Worm (Caenorhabditis elegans): ENCODE data around the gene sru-4.

sru-4 gene

ce11 chrIV:9536124-9536523, 37.9 kb downstream of the sru-4 start:
- no peak for TF ChIP-seq nhr-12 (tag; optimal IDR thresholded peaks at IDR 0.05)
- no peak for TF ChIP-seq lin-13 (GFP tag; optimal IDR thresholded peaks at IDR 0.05)
- no peak for TF ChIP-seq egl-27 (tag; optimal IDR thresholded peaks at IDR 0.05)
- no peak for TF ChIP-seq dmd-4 (tag; optimal IDR thresholded peaks at IDR 0.05)
- TF ChIP-seq sma-9 (GFP tag; optimal IDR thresholded peaks at IDR 0.05): peak; percentile 24
- no peak for TF ChIP-seq sma-9 (tag; optimal IDR thresholded peaks at IDR 0.05)
- no peak for TF ChIP-seq ceh-82 (tag; optimal IDR thresholded peaks at IDR 0.05)
- TF ChIP-seq crh-2 (tag; optimal IDR thresholded peaks at IDR 0.05): no peak
- no peak for TF ChIP-seq fos-1 (tag; optimal IDR thresholded peaks at IDR 0.05)
- TF ChIP-seq ZK546.5 (tag; optimal IDR thresholded peaks at IDR 0.05): no peak

DNA sequence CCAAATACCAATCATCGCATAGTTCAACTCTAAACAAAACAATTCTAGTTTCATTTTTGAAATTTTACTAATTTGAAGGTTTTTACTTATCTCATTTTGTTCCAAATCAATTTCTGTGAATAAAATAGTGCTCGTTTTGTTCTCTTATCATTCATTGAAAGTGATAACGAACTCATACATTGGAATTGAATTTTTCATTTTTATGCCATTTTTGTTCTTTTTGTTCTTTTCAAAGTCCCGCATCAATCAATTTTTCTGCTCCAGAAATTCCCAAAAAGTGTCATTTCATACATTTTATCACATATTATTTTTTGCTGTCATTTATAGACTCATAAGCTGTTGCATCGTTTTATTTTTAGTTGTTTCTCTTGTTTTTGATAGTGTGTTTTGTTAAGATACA, 39.3 kb downstream of the sru-4 start:
- TF ChIP-seq fos-1 (tag; optimal IDR thresholded peaks at IDR 0.05): peak; percentile 20
- no peak for TF ChIP-seq R02D3.7 (tag; optimal IDR thresholded peaks at IDR 0.05)
- TF ChIP-seq ZK546.5 (tag; optimal IDR thresholded peaks at IDR 0.05): no peak
- TF ChIP-seq mbf-1 (tag; optimal IDR thresholded peaks at IDR 0.05): no peak
- TF ChIP-seq elt-3 (tag; optimal IDR thresholded peaks at IDR 0.05): no peak

DNA sequence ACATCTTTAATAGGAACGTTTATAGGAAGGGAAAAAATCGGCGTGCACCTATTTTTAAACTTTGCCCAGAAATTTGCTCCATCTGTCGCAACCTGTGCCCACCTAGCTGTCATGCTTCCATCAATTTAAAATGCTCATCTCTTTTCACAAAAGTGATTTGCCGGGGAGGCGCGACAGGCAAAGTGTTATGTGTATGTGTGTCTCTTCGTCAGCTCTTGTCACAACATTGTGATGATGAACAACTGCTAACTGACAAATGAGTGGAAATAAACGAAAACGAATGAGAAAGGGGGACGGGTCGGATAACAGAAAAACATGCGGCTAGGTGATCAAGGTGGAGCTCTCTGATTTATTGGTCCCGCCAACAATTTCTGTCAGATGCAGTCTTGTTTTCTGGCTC, 40.0 kb downstream of the sru-4 start:
- TF ChIP-seq nhr-6 (tag; optimal IDR thresholded peaks at IDR 0.05) (no peak), C34F6.9 (tag; optimal IDR thresholded peaks at IDR 0.05) (peak; percentile 16), mab-5 (tag; optimal IDR thresholded peaks at IDR 0.05) (no peak), lsy-2 (tag; optimal IDR thresholded peaks at IDR 0.05) (peak in 1 of 2 experiments; percentile 19), zag-1 (tag; optimal IDR thresholded peaks at IDR 0.05) (no peak), sma-3 (GFP tag; optimal IDR thresholded peaks at IDR 0.05) (no peak), nhr-23 (tag; optimal IDR thresholded peaks at IDR 0.05) (no peak), nhr-129 (tag; optimal IDR thresholded peaks at IDR 0.05) (peak; percentile 60), F13H6.1 (tag; optimal IDR thresholded peaks at IDR 0.05) (peak; percentile 28), unc-62 (GFP tag; optimal IDR thresholded peaks at IDR 0.05) (no peak)

DNA sequence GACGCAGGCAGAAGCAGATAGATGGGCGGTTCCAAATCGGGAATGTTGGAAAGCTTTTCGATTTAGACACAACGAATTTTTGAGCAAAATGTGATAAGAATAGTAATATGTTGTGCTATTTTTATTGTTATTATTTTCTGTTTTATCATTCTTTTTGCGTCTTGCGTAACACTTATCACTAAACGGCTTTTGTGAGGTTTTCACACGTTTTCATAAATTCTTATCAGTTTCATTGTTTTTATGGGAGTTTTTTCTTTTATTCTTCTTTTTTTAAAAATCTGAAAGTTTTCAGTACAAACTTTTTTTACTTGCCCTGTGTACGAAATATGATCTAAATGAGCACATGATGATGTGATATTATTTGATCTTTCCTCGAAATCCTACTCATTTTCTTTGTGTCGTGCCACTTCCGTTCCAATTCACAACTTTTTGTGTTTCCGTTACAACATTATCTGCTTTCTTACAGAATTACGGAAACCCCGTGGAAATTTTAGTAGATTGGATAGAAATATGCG, 42.2 kb downstream of the sru-4 start, which contains the start of gene fbl-1:
fbl-1 (plus strand) TSS at position 465 of the 515 bp plus-strand sequence.
- peak; percentile 45 for TF ChIP-seq fos-1 (tag; optimal IDR thresholded peaks at IDR 0.05)
- TF ChIP-seq nhr-12 (tag; optimal IDR thresholded peaks at IDR 0.05): no peak

DNA sequence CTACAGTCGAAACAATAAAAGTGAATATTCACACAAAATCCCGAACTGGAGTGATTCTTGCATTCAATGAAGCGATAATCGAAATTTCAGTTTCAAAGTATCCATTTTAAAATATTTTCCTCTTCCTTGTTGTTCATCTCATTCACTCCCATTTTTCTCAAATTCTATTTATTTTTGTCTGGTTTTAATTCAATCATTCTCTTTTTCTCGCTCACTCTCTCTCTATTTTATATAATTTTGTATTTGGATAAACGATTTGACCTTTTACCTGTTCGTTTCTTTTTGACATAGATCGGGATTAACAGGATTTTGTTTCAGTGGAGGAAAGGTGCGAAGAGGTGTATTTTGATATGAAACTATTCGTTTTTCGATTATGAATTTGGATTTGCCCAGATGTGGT, 47.8 kb downstream of the sru-4 start, which contains the start of gene T05A1.5:
T05A1.5 (plus strand) TSS at position 301 of the 400 bp plus-strand sequence.
- TF ChIP-seq peb-1 (tag; optimal IDR thresholded peaks at IDR 0.05): no peak
- TF ChIP-seq ZK546.5 (tag; optimal IDR thresholded peaks at IDR 0.05): no peak
- no peak for TF ChIP-seq egl-27 (tag; optimal IDR thresholded peaks at IDR 0.05)
- no peak for TF ChIP-seq elt-3 (tag; optimal IDR thresholded peaks at IDR 0.05)
- no peak for TF ChIP-seq ceh-82 (tag; optimal IDR thresholded peaks at IDR 0.05)
- TF ChIP-seq C34F6.9 (tag; optimal IDR thresholded peaks at IDR 0.05): no peak

All from whole organism, L2 larva.